Worm (Caenorhabditis elegans): Measurements from ENCODE around the gene Y51A2B.2.

ce11 chrV:18362402-18362801, 11.9 kb upstream of the Y51A2B.2 start, which contains the start of gene C08E8.1:
- TF ChIP-seq gmeb-2 (tag; optimal IDR thresholded peaks at IDR 0.05) (no peak), fkh-10 (GFP tag; optimal IDR thresholded peaks at IDR 0.05) (no peak), ceh-31 (tag; optimal IDR thresholded peaks at IDR 0.05) (no peak), pha-2 (tag; optimal IDR thresholded peaks at IDR 0.05) (no peak)

Data from whole organism, late embryonic.